Worm (Caenorhabditis elegans) whole organism, L1 larva: ENCODE measurements around the gene C55A6.1.

Experiments
- ama-1 ChIP-seq: fragments of 150-350 bp; optimal IDR thresholded peaks from 2 replicates; lab custom pipeline; 2014
- ceh-82 ChIP-seq, 3 experiments: fragments of 150-350 bp in 1 of 3; sonication (generic microtip) in 2 of 3; optimal IDR thresholded peaks; 2 replicates each; lab custom pipeline; 2014 to 2017; ENCODE audit warnings: missing biosample characterization in 3 of 3, missing genetic modification characterization in 3 of 3
- egl-27 ChIP-seq, 2 experiments: fragments of 150-350 bp in 1 of 2; sonication (generic microtip); optimal IDR thresholded peaks; 3 replicates each; lab custom pipeline; 2017 to 2018; ENCODE audit warnings: missing biosample characterization in 2 of 2, missing genetic modification characterization in 2 of 2, missing genetic modification reagents in 2 of 2
- elt-3 ChIP-seq, 6 experiments: fragments of 150-350 bp in 1 of 6; sonication (generic microtip); optimal IDR thresholded peaks; 2 replicates each; lab custom pipeline; 2017 to 2018; ENCODE audit warnings: missing biosample characterization in 6 of 6, missing genetic modification characterization in 6 of 6, inconsistent platforms in 1 of 6
- fkh-10 ChIP-seq: sonication (generic microtip); optimal IDR thresholded peaks from 2 replicates; lab custom pipeline; 2017; ENCODE audit warnings: missing biosample characterization, missing genetic modification reagents, missing genetic modification characterization
- lsy-2 ChIP-seq, 2 experiments: fragments of 150-350 bp; optimal IDR thresholded peaks; 2 replicates each; lab custom pipeline; 2014; ENCODE audit warnings: missing biosample characterization in 2 of 2, missing genetic modification characterization in 2 of 2
- mdl-1 ChIP-seq, 2 experiments: fragments of 150-350 bp; optimal IDR thresholded peaks; 2 replicates each; lab custom pipeline; 2014 to 2017; ENCODE audit warnings: missing biosample characterization in 2 of 2, missing genetic modification characterization in 2 of 2, inconsistent platforms in 1 of 2
- nhr-76 ChIP-seq: sonication (generic microtip); optimal IDR thresholded peaks from 2 replicates; lab custom pipeline; 2017; ENCODE audit warnings: missing biosample characterization, missing genetic modification characterization
- nhr-85 ChIP-seq: sonication (generic microtip); peaks from one replicate; lab custom pipeline; 2016; ENCODE audit warnings: missing genetic modification characterization, inconsistent platforms, missing compliant biosample characterization
- nhr-90 ChIP-seq: sonication (generic microtip); optimal IDR thresholded peaks from 2 replicates; lab custom pipeline; 2016; ENCODE audit warnings: mild to moderate bottlenecking, missing genetic modification characterization, missing compliant biosample characterization; ENCODE audit not compliant: poor library complexity
- snu-23 ChIP-seq: sonication (generic microtip); optimal IDR thresholded peaks from 2 replicates; lab custom pipeline; 2016; ENCODE audit warnings: missing genetic modification characterization, missing compliant biosample characterization
- sptf-1 ChIP-seq: fragments of 150-350 bp; optimal IDR thresholded peaks from 2 replicates; lab custom pipeline; 2014; ENCODE audit warnings: missing biosample characterization, missing genetic modification characterization
- ztf-11 ChIP-seq, 2 experiments: sonication (generic microtip); optimal IDR thresholded peaks; 2 replicates each; lab custom pipeline; 2016 to 2017; ENCODE audit warnings: missing genetic modification characterization in 2 of 2, missing biosample characterization in 1 of 2, missing compliant biosample characterization in 1 of 2

- TF ChIP-seq fkh-10 (GFP tag; lab: Kevin White, UChicago) (no peak), ztf-11 (tag; optimal IDR thresholded peaks at IDR 0.05; lab: Kevin White, UChicago) (no peak), snu-23 (GFP tag; lab: Kevin White, UChicago) (peak; percentile 5), nhr-90 (tag; lab: Kevin White, UChicago) (no peak), nhr-85 (tag; lab: Kevin White, UChicago) (peak; percentile 77), ceh-82 (tag; optimal IDR thresholded peaks at IDR 0.05; lab: Kevin White, UChicago) (no peak), sptf-1 (tag; lab: Kevin White, UChicago) (no peak), egl-27 (tag; optimal IDR thresholded peaks at IDR 0.05; lab: Kevin White, UChicago) (no peak), lsy-2 (tag; optimal IDR thresholded peaks at IDR 0.05; lab: Kevin White, UChicago) (no peak), nhr-76 (tag; lab: Kevin White, UChicago) (no peak), elt-3 (tag; optimal IDR thresholded peaks at IDR 0.05; lab: Kevin White, UChicago) (peak in 3 of 6 experiments; percentile 6 to 62 (median 62)), ama-1 (lab: Kevin White, UChicago) (no peak), mdl-1 (tag; optimal IDR thresholded peaks at IDR 0.05; lab: Kevin White, UChicago) (no peak)
Measured at ce11 chrV:11508773-11509172, 4.0 kb upstream of the C55A6.1 start, which contains the start of gene ttll-5.
